Worm (Caenorhabditis elegans) whole organism, L3 larva: ENCODE data around the gene srsx-37.
"Not testable (repeated sequence)": the region's sequence is repeated elsewhere in the genome, so short reads cannot be mapped to it uniquely, and the experiment has no call there.

Source experiments
- ZK546.5 ChIP-seq: sonication (generic microtip); optimal IDR thresholded peaks from 2 replicates; lab custom pipeline; 2017; ENCODE audit warnings: missing biosample characterization, missing genetic modification characterization
- aly-2 ChIP-seq: fragments of 150-350 bp; optimal IDR thresholded peaks from 2 replicates; lab custom pipeline; 2014; ENCODE audit warnings: missing biosample characterization, missing genetic modification characterization
- ceh-16 ChIP-seq: sonication (generic microtip); optimal IDR thresholded peaks from 2 replicates; lab custom pipeline; 2017; ENCODE audit warnings: missing biosample characterization, missing genetic modification characterization
- ceh-28 ChIP-seq: fragments of 150-350 bp; optimal IDR thresholded peaks from 2 replicates; lab custom pipeline; 2014; ENCODE audit warnings: missing biosample characterization, missing genetic modification reagents, missing genetic modification characterization
- ceh-82 ChIP-seq: fragments of 150-350 bp; optimal IDR thresholded peaks from 2 replicates; lab custom pipeline; 2014; ENCODE audit warnings: missing biosample characterization, missing genetic modification characterization
- egl-27 ChIP-seq: sonication (generic microtip); optimal IDR thresholded peaks from 4 replicates; lab custom pipeline; 2017; ENCODE audit warnings: missing biosample characterization, missing genetic modification reagents, missing genetic modification characterization
- egl-5 ChIP-seq: fragments of 150-350 bp; optimal IDR thresholded peaks from 2 replicates; lab custom pipeline; 2017; ENCODE audit warnings: missing biosample characterization, missing genetic modification reagents, missing genetic modification characterization, inconsistent platforms
- elt-1 ChIP-seq: fragments of 150-350 bp; optimal IDR thresholded peaks from 2 replicates; lab custom pipeline; 2014; ENCODE audit warnings: missing biosample characterization, missing genetic modification characterization
- eor-1 ChIP-seq, 2 experiments: fragments of 150-350 bp; optimal IDR thresholded peaks; 2 replicates each; lab custom pipeline; 2014 to 2018; ENCODE audit warnings: missing biosample characterization in 2 of 2, missing genetic modification characterization in 2 of 2
- fkh-10 ChIP-seq: sonication (generic microtip); optimal IDR thresholded peaks from 2 replicates; lab custom pipeline; 2017; ENCODE audit warnings: missing biosample characterization, missing genetic modification reagents, missing genetic modification characterization
- jun-1 ChIP-seq: fragments of 150-350 bp; optimal IDR thresholded peaks from 2 replicates; lab custom pipeline; 2014; ENCODE audit warnings: missing biosample characterization, missing genetic modification reagents, missing genetic modification characterization
- lin-15B ChIP-seq: fragments of 150-350 bp; optimal IDR thresholded peaks from 2 replicates; lab custom pipeline; 2014; ENCODE audit warnings: missing biosample characterization, missing genetic modification characterization
- mdl-1 ChIP-seq: fragments of 150-350 bp; optimal IDR thresholded peaks from 2 replicates; lab custom pipeline; 2014; ENCODE audit warnings: missing biosample characterization, missing genetic modification characterization
- mml-1 ChIP-seq: fragments of 150-350 bp; sonication (generic microtip); optimal IDR thresholded peaks from 3 replicates; lab custom pipeline; 2014; ENCODE audit warnings: missing biosample characterization, missing genetic modification characterization
- nfya-1 ChIP-seq: sonication (generic microtip); optimal IDR thresholded peaks from 2 replicates; lab custom pipeline; 2017; ENCODE audit warnings: missing genetic modification characterization, mild to moderate bottlenecking, missing compliant biosample characterization, antibody characterized with exemption, moderate library complexity; ENCODE audit not compliant: insufficient read depth
- nhr-12 ChIP-seq: fragments of 150-350 bp; optimal IDR thresholded peaks from 2 replicates; lab custom pipeline; 2014; ENCODE audit warnings: missing biosample characterization, missing genetic modification characterization
- nhr-237 ChIP-seq: fragments of 150-350 bp; optimal IDR thresholded peaks from 2 replicates; lab custom pipeline; 2014; ENCODE audit warnings: missing biosample characterization, missing genetic modification characterization
- nhr-25 ChIP-seq: sonication (generic microtip); optimal IDR thresholded peaks from 2 replicates; lab custom pipeline; 2017; ENCODE audit warnings: missing biosample characterization, missing genetic modification characterization
- nhr-28 ChIP-seq: fragments of 150-350 bp; optimal IDR thresholded peaks from 2 replicates; lab custom pipeline; 2014; ENCODE audit warnings: missing biosample characterization, missing genetic modification characterization
- nhr-43 ChIP-seq: sonication (generic microtip); optimal IDR thresholded peaks from 2 replicates; lab custom pipeline; 2016; ENCODE audit warnings: mild to moderate bottlenecking, missing genetic modification characterization, missing compliant biosample characterization; ENCODE audit not compliant: poor library complexity, severe bottlenecking
- nhr-67 ChIP-seq: fragments of 150-350 bp; optimal IDR thresholded peaks from 2 replicates; lab custom pipeline; 2014; ENCODE audit warnings: missing biosample characterization, missing genetic modification characterization
- nhr-76 ChIP-seq: fragments of 150-350 bp; sonication (generic microtip); optimal IDR thresholded peaks from 5 replicates; lab custom pipeline; 2014; ENCODE audit warnings: missing biosample characterization, missing genetic modification characterization
- nhr-77 ChIP-seq: fragments of 150-350 bp; optimal IDR thresholded peaks from 2 replicates; lab custom pipeline; 2014; ENCODE audit warnings: missing biosample characterization, missing genetic modification characterization
- pha-4 ChIP-seq: fragments of 150-350 bp; optimal IDR thresholded peaks from 2 replicates; lab custom pipeline; 2014; ENCODE audit warnings: missing biosample characterization, missing genetic modification reagents, missing genetic modification characterization
- pqm-1 ChIP-seq: fragments of 150-350 bp; optimal IDR thresholded peaks from 2 replicates; lab custom pipeline; 2017; ENCODE audit warnings: missing biosample characterization, missing genetic modification characterization, inconsistent platforms
- sea-2 ChIP-seq: fragments of 150-350 bp; sonication (generic microtip); optimal IDR thresholded peaks from 4 replicates; lab custom pipeline; 2014; ENCODE audit warnings: missing biosample characterization, missing genetic modification reagents, missing genetic modification characterization
- skn-1 ChIP-seq: fragments of 150-350 bp; optimal IDR thresholded peaks from 2 replicates; lab custom pipeline; 2014; ENCODE audit warnings: missing biosample characterization, missing genetic modification characterization
- snpc-4 ChIP-seq: fragments of 150-350 bp; optimal IDR thresholded peaks from 2 replicates; lab custom pipeline; 2014; ENCODE audit warnings: missing biosample characterization, missing genetic modification characterization
- tbx-2 ChIP-seq: sonication (generic microtip); optimal IDR thresholded peaks from 2 replicates; lab custom pipeline; 2016; ENCODE audit warnings: mild to moderate bottlenecking, missing genetic modification characterization, missing compliant biosample characterization
- unc-39 ChIP-seq: sonication (generic microtip); optimal IDR thresholded peaks from 4 replicates; lab custom pipeline; 2017; ENCODE audit warnings: missing biosample characterization, missing genetic modification characterization
- unc-62 ChIP-seq: fragments of 150-350 bp; sonication (generic microtip); optimal IDR thresholded peaks from 4 replicates; lab custom pipeline; 2014; ENCODE audit warnings: missing biosample characterization, missing genetic modification reagents, missing genetic modification characterization
- zag-1 ChIP-seq: fragments of 150-350 bp; optimal IDR thresholded peaks from 2 replicates; lab custom pipeline; 2014; ENCODE audit warnings: missing biosample characterization, missing genetic modification characterization
- ztf-4 ChIP-seq: fragments of 150-350 bp; optimal IDR thresholded peaks from 2 replicates; lab custom pipeline; 2014; ENCODE audit warnings: missing biosample characterization, missing genetic modification characterization

srsx-37 gene

DNA sequence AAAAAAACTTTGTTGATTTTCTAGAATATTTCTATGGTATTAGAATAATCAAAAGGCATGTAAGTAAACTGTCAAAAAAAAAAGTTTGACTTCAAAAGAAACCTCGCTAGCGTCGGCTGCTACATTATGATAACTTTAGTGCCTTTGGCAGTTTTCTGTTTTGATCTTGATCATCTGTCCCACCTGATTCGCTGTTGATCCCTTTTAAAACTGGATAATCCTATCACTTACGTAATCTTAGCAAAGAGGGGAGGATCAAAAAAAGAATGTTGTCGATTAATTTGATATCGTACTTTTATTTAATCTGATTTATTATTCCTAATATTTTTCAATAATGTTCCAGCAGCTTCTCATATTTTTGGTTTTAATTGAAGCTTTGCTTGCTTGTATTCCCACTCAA lies 955 bp upstream of the srsx-37 start, which contains the start of gene M01B2.8:
M01B2.8 (plus strand) TSS at position 301 of the 400 bp plus-strand sequence.
- TF ChIP-seq sea-2 (GFP tag; lab: Kevin White, UChicago): no peak
- TF ChIP-seq elt-1 (tag; lab: Kevin White, UChicago): no peak
- no peak for TF ChIP-seq ZK546.5 (tag; lab: Kevin White, UChicago)
- no peak for TF ChIP-seq nhr-67
- TF ChIP-seq ztf-4 (tag; lab: Kevin White, UChicago): no peak
- no peak for TF ChIP-seq egl-27 (tag; lab: Kevin White, UChicago)
- no peak for TF ChIP-seq nhr-28
- no peak for TF ChIP-seq egl-5 (tag; lab: Kevin White, UChicago)
- TF ChIP-seq nhr-77 (tag; lab: Kevin White, UChicago): no peak

- TF ChIP-seq pqm-1 (tag; lab: Kevin White, UChicago); nhr-25; ZK546.5 (tag; lab: Kevin White, UChicago): not testable (repeated sequence)
- TF ChIP-seq, all 47 proteins: peak for 0; not testable (repeated sequence) for 47
Measured at ce11 chrV:15256669-15257068, 2.3 kb downstream of the srsx-37 start, which contains the start of gene srsx-39. srsx-39 (minus strand) TSS chrV:15256769.

- TF ChIP-seq elt-1 (tag; lab: Kevin White, UChicago) (no peak), nhr-43 (tag; lab: Kevin White, UChicago) (no peak), unc-62 (GFP tag; lab: Kevin White, UChicago) (no peak)
- TF ChIP-seq, all 47 proteins: peak for 0
Measured at ce11 chrV:15253529-15253928, 5.4 kb downstream of the srsx-37 start, which contains the start of gene srbc-75. srbc-75 (plus strand) TSS chrV:15253829.

DNA sequence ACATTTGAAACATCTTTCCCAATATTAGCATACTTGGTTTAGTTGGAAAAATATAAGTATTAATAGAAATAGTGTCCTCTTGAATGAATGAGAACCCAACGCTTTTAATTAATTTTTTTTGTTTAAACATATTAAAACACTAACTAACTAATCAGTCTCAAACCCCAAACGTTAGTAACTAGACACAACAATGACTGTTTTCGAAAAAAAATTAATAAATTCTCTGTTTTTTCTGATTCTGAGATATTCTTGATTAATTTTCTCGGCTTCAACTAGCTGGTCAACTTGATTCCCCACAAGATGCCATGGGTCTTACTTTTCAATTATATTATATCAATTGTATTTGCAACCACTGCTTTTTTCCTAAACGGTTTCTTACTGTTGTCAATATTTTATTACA lies 6.9 kb downstream of the srsx-37 start, which contains the start of gene srbc-76:
srbc-76 (plus strand) TSS at position 301 of the 400 bp plus-strand sequence.
- TF ChIP-seq nhr-12 (tag; lab: Kevin White, UChicago) (no peak), sea-2 (GFP tag; lab: Kevin White, UChicago) (no peak), egl-27 (tag; lab: Kevin White, UChicago) (no peak), pqm-1 (tag; lab: Kevin White, UChicago) (no peak), unc-39 (no peak), mdl-1 (tag; lab: Kevin White, UChicago) (no peak), nfya-1 (tag; lab: Kevin White, UChicago) (no peak), fkh-10 (GFP tag; lab: Kevin White, UChicago) (no peak), snpc-4 (no peak), ztf-4 (tag; lab: Kevin White, UChicago) (no peak), nhr-76 (tag; lab: Kevin White, UChicago) (no peak)

DNA sequence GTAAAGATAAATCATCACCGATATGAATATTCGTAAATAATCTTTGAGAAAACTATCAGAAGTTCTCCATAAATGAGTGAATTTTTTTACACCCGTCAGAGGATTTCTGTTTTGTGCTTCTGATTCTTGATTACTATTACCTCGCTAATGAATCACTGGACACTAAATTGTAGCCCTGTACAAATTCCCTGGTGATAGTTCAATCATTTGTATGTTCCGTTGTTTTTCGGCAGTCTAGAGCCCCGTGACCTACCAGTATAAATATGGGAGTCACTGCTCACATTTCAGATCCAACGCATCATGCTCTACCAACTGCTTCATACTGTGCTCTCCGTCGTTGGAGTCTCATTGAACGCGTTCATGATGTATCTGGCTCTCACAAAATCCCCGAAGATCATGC lies 8.6 kb downstream of the srsx-37 start, which contains the start of gene srd-28:
srd-28 (plus strand) TSS at position 301 of the 400 bp plus-strand sequence.
- TF ChIP-seq pqm-1 (tag; lab: Kevin White, UChicago); zag-1 (tag; lab: Kevin White, UChicago); sea-2 (GFP tag; lab: Kevin White, UChicago): not testable (repeated sequence)

DNA sequence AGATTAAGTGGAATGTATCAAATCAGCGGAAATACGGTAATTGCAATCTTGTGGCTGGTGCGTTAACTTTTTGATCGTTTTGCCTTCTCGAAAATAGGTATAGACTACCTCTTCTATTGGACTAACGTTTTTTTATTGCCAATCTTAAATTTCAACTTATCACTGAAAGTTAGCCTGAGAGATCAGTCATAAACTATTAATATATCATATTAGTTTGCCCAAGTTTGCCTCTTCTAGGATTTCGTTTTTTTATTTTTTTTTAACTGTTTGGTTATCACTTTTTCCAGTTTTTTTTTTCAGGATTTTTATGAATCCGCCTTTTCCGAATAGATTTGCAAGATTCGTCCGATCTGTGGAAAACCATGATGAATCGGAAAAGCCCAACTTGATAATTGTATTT lies 14.5 kb downstream of the srsx-37 start, which contains the start of gene kin-30:
kin-30 (plus strand) TSS at position 301 of the 400 bp plus-strand sequence.
- TF ChIP-seq fkh-10 (GFP tag; lab: Kevin White, UChicago) (no peak), nhr-28 (no peak), aly-2 (tag; lab: Kevin White, UChicago) (no peak), nhr-25 (no peak), ceh-16 (tag; lab: Kevin White, UChicago) (no peak), zag-1 (tag; lab: Kevin White, UChicago) (no peak), tbx-2 (no peak), skn-1 (tag; lab: Kevin White, UChicago) (no peak), nfya-1 (tag; lab: Kevin White, UChicago) (no peak), eor-1 (tag; optimal IDR thresholded peaks at IDR 0.05; lab: Kevin White, UChicago) (no peak), unc-62 (GFP tag; lab: Kevin White, UChicago) (no peak), mdl-1 (tag; lab: Kevin White, UChicago) (no peak), nhr-237 (tag; lab: Kevin White, UChicago) (no peak), ceh-28 (tag; lab: Kevin White, UChicago) (no peak), pha-4 (tag; lab: Kevin White, UChicago) (no peak), ceh-82 (tag; lab: Kevin White, UChicago) (no peak), jun-1 (tag; lab: Kevin White, UChicago) (no peak), lin-15B (tag; lab: Kevin White, UChicago) (no peak), unc-39 (no peak), mml-1 (no peak)
